Fruit fly (Drosophila melanogaster): ENCODE measurements around the gene mew.

DNA sequence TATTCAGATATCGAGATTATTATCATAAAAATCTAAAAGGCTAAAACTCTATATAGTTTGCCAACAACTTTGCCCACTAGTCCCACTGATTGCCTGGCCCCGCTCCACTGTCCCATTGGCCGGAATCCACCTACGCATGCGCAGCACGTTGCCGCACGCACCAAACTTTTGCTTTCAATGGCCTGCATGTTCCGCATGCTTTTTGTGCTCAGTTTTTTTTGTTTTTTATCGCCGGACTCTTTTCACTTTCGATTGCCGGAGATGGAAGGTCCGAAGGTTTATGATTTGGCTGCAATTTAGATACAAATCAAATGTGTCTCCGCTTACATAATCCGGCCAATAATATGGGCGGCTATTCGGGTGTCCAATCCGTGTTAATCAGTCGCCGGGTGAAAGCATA is 66.1 kb downstream of the mew start:
- TF ChIP-seq repo (GFP tag; optimal IDR thresholded peaks at IDR 0.05) (no peak), bcd (GFP tag; optimal IDR thresholded peaks at IDR 0.05) (no peak), tio (GFP tag; optimal IDR thresholded peaks at IDR 0.05) (no peak), twi (tag; optimal IDR thresholded peaks at IDR 0.05) (no peak)
